Worm (Caenorhabditis elegans): ENCODE data around the gene xbp-1.

The xbp-1 gene

ce11 chrIII:4236178-4236577 is 42.6 kb downstream of the xbp-1 start:
- peak; percentile 59 for TF ChIP-seq nhr-25 (tag; optimal IDR thresholded peaks at IDR 0.05; ENCODE audit: borderline replicate concordance, insufficient read depth)
- TF ChIP-seq nhr-48 (tag; optimal IDR thresholded peaks at IDR 0.05): peak; percentile 64
- TF ChIP-seq ama-1 (optimal IDR thresholded peaks at IDR 0.05): no peak
- TF ChIP-seq nhr-10 (tag; optimal IDR thresholded peaks at IDR 0.05): no peak
- no peak for TF ChIP-seq R02D3.7 (tag; optimal IDR thresholded peaks at IDR 0.05)
- TF ChIP-seq daf-12 (tag; optimal IDR thresholded peaks at IDR 0.05): no peak
- TF ChIP-seq nhr-42 (GFP tag; IDR thresholded peaks at IDR 0.05): no peak
- peak in 1 of 2 experiments; percentile 31 for TF ChIP-seq lsy-2 (tag; optimal IDR thresholded peaks at IDR 0.05)
- no peak for TF ChIP-seq saeg-2 (GFP tag; IDR thresholded peaks at IDR 0.05)
- TF ChIP-seq zfp-3 (GFP tag; conservative IDR thresholded peaks at IDR 0.05): no peak
- peak in 1 of 2 experiments; percentile 36 for TF ChIP-seq mdl-1 (tag; optimal IDR thresholded peaks at IDR 0.05)
- peak; percentile 27; the same call in 1 of the 2 replicates for TF ChIP-seq hmg-1.1 (GFP tag; IDR thresholded peaks at IDR 0.05)
- peak; percentile 40 for TF ChIP-seq dmd-6 (GFP tag; IDR thresholded peaks at IDR 0.05)
- peak; percentile 30 for TF ChIP-seq mes-2 (tag; optimal IDR thresholded peaks at IDR 0.05; ENCODE audit: poor library complexity, severe bottlenecking)
- TF ChIP-seq aha-1 (tag): peak; percentile 73
- TF ChIP-seq hlh-11 (tag; optimal IDR thresholded peaks at IDR 0.05): peak; percentile 64
- TF ChIP-seq arid-1 (GFP tag; conservative IDR thresholded peaks at IDR 0.05): no peak
- peak; percentile 89 for TF ChIP-seq lin-13 (GFP tag; optimal IDR thresholded peaks at IDR 0.05)
- no peak for TF ChIP-seq egl-27 (tag; optimal IDR thresholded peaks at IDR 0.05)
- peak; percentile 35 for TF ChIP-seq mxl-3 (GFP tag; optimal IDR thresholded peaks at IDR 0.05)
- TF ChIP-seq duxl-1 (tag; optimal IDR thresholded peaks at IDR 0.05; ENCODE audit: poor library complexity): no peak
- peak; percentile 41 for TF ChIP-seq mep-1 (tag; optimal IDR thresholded peaks at IDR 0.05)
- no peak for TF ChIP-seq nhr-237 (tag; optimal IDR thresholded peaks at IDR 0.05)
- TF ChIP-seq ctbp-1 (GFP tag; IDR thresholded peaks at IDR 0.05): 0 out of 2 replicates have a peak, but pooled peaks have one; percentile 40
- TF ChIP-seq nhr-28 (tag; optimal IDR thresholded peaks at IDR 0.05): peak; percentile 61
- TF ChIP-seq zip-2 (tag; optimal IDR thresholded peaks at IDR 0.05): no peak
- peak; percentile 50 for TF ChIP-seq nhr-11 (tag; optimal IDR thresholded peaks at IDR 0.05)
- no peak for TF ChIP-seq ceh-44 (GFP tag; IDR thresholded peaks at IDR 0.05)
- TF ChIP-seq unc-62 (GFP tag; optimal IDR thresholded peaks at IDR 0.05 in 1 of 2): peak in 1 of 2 experiments; percentile 62
- TF ChIP-seq unc-62 (tag; optimal IDR thresholded peaks at IDR 0.05): no peak
- no peak for TF ChIP-seq vab-7 (GFP tag; IDR thresholded peaks at IDR 0.05)
- peak; percentile 26 for TF ChIP-seq hlh-30 (tag; optimal IDR thresholded peaks at IDR 0.05; ENCODE audit: insufficient read depth)

ce11 chrIII:4237660-4238059 is 44.1 kb downstream of the xbp-1 start:
- TF ChIP-seq lin-38 (GFP tag; IDR thresholded peaks at IDR 0.05) (peak; percentile 61), T26A8.4 (GFP tag; IDR thresholded peaks at IDR 0.05) (peak; percentile 76), php-3 (GFP tag; IDR thresholded peaks at IDR 0.05) (peak; percentile 65; the same call in 1 of the 2 replicates), ceh-28 (tag; optimal IDR thresholded peaks at IDR 0.05) (peak; percentile 45), lin-13 (GFP tag; optimal IDR thresholded peaks at IDR 0.05) (peak; percentile 81), F44E2.7 (GFP tag; IDR thresholded peaks at IDR 0.05) (no peak), mdl-1 (tag; optimal IDR thresholded peaks at IDR 0.05) (peak; percentile 91 to 99), duxl-1 (tag; optimal IDR thresholded peaks at IDR 0.05; ENCODE audit: poor library complexity) (peak; percentile 70), zag-1 (tag; optimal IDR thresholded peaks at IDR 0.05) (no peak), mxl-2 (GFP tag; conservative IDR thresholded peaks at IDR 0.05) (peak; percentile 54; the same call in 1 of the 2 replicates), Y105C5A.15 (GFP tag; IDR thresholded peaks at IDR 0.05) (no peak), fkh-10 (GFP tag; optimal IDR thresholded peaks at IDR 0.05) (peak; percentile 90), lin-1 (GFP tag; IDR thresholded peaks at IDR 0.05) (peak; percentile 91), rbr-2 (tag; optimal IDR thresholded peaks at IDR 0.05) (peak; percentile 88), pqm-1 (tag; optimal IDR thresholded peaks at IDR 0.05) (peak; percentile 50), dmd-8 (GFP tag; IDR thresholded peaks at IDR 0.05) (peak; percentile 72; the same call in 1 of the 2 replicates), jun-1 (tag; optimal IDR thresholded peaks at IDR 0.05) (peak; percentile 79), F26F4.8 (GFP tag; conservative IDR thresholded peaks at IDR 0.05) (no peak), F10B5.3 (tag; optimal IDR thresholded peaks at IDR 0.05) (no peak), spr-1 (tag; optimal IDR thresholded peaks at IDR 0.05) (peak; percentile 74), Y75B8A.6 (GFP tag; IDR thresholded peaks at IDR 0.05) (no peak), T20F7.1 (GFP tag; optimal IDR thresholded peaks at IDR 0.05) (peak; percentile 71), ceh-32 (tag; optimal IDR thresholded peaks at IDR 0.05; ENCODE audit: poor library complexity) (peak; percentile 32)
